Worm (Caenorhabditis elegans) whole organism, early embryonic: ENCODE data around the gene ergi-3.

ENCODE experiments used
- F13C5.2 ChIP-seq: sonication (generic microtip); optimal IDR thresholded peaks from 2 replicates; lab custom pipeline; 2017; ENCODE audit warnings: mild to moderate bottlenecking, missing genetic modification characterization, inconsistent platforms, missing compliant biosample characterization
- aly-1 ChIP-seq: sonication (generic microtip); optimal IDR thresholded peaks from 2 replicates; lab custom pipeline; 2016; ENCODE audit warnings: missing genetic modification characterization, missing compliant biosample characterization
- ama-1 ChIP-seq: fragments of 150-350 bp; optimal IDR thresholded peaks from 2 replicates; lab custom pipeline; 2014
- ets-7 ChIP-seq: sonication (generic microtip); optimal IDR thresholded peaks from 2 replicates; lab custom pipeline; 2016; ENCODE audit warnings: missing genotype, missing genetic modification characterization, missing compliant biosample characterization
- flt-1 ChIP-seq: fragments of 200-800 bp; sonication (Bioruptor generic); IDR thresholded peaks from 2 replicates; pipeline ENCODE4 v1.3.6; 2022; ENCODE audit warnings: missing genetic modification characterization, missing compliant biosample characterization
- hmbx-1 ChIP-seq: sonication (generic microtip); optimal IDR thresholded peaks from 2 replicates; lab custom pipeline; 2016; ENCODE audit warnings: mild to moderate bottlenecking, missing genetic modification characterization, missing compliant biosample characterization
- hnd-1 ChIP-seq: sonication (generic microtip); optimal IDR thresholded peaks from 2 replicates; lab custom pipeline; 2016; ENCODE audit warnings: missing genetic modification characterization, missing compliant biosample characterization
- pes-1 ChIP-seq: fragments of 200-800 bp; sonication (Bioruptor generic); IDR thresholded peaks from 2 replicates; pipeline ENCODE4 v1.3.6; 2022; ENCODE audit warnings: missing genetic modification reagents, missing genetic modification characterization, missing compliant biosample characterization
- scrt-1 ChIP-seq: fragments of 200-800 bp; sonication (Bioruptor generic); IDR thresholded peaks from 2 replicates; pipeline ENCODE4 v1.3.6; 2022; ENCODE audit warnings: missing genetic modification characterization, missing compliant biosample characterization
- sea-1 ChIP-seq: fragments of 200-800 bp; sonication (Bioruptor generic); conservative IDR thresholded peaks from 2 replicates; pipeline ENCODE4 v1.3.6; 2022; ENCODE audit warnings: missing genetic modification characterization, missing compliant biosample characterization
- tbx-11 ChIP-seq: fragments of 200-800 bp; sonication (Bioruptor generic); IDR thresholded peaks from 2 replicates; pipeline ENCODE4 v1.3.6; 2022; ENCODE audit warnings: missing genetic modification characterization, missing compliant biosample characterization
- tbx-37 ChIP-seq: fragments of 200-800 bp; sonication (Bioruptor generic); conservative IDR thresholded peaks from 2 replicates; pipeline ENCODE4 v1.3.6; 2022; ENCODE audit warnings: missing genetic modification reagents, missing genetic modification characterization, missing compliant biosample characterization
- tra-4 ChIP-seq: sonication (generic microtip); optimal IDR thresholded peaks from 2 replicates; lab custom pipeline; 2017; ENCODE audit warnings: missing genetic modification characterization, missing compliant biosample characterization

DNA sequence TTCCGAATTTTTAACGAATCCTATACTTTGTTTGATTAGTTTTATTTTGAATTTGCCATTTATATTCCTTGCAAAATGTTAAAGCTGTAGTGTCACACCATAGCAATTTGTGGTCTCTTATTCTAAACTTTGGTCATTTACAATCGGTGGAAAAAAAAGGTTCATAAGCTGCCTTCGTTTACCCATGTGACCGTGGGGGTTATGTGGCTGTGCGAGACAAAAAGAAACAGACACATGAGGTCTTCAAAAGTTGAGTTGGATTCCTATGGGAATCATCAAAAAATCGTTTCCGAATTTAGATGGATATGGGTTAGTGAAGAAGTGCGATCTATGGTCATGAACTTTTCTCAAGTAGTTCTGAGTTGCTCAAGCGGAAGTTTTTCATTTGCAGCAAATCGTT lies 52.2 kb downstream of the ergi-3 start:
- TF ChIP-seq flt-1, result no peak
- TF ChIP-seq hmbx-1, result no peak
- TF ChIP-seq ama-1 (lab: Kevin White, UChicago), result no peak
- TF ChIP-seq F13C5.2 (tag; lab: Kevin White, UChicago), result no peak
- no peak for TF ChIP-seq sea-1
- TF ChIP-seq ets-7 (tag; lab: Kevin White, UChicago), result no peak
- TF ChIP-seq hnd-1 (tag; lab: Kevin White, UChicago), result no peak
- no peak for TF ChIP-seq scrt-1 (GFP tag; lab: Robert Waterston, UW)
- TF ChIP-seq tbx-37 (GFP tag; lab: Robert Waterston, UW), result no peak
- no peak for TF ChIP-seq tbx-11
- no peak for TF ChIP-seq tra-4 (tag; lab: Kevin White, UChicago)
- TF ChIP-seq pes-1, result no peak
- TF ChIP-seq aly-1 (tag; lab: Kevin White, UChicago), result no peak
